ENCODE assay signal across 4 fruit fly cellular contexts in genomic region chr3R:26714109-26714576, dm6.
TF ChIP-seq lines count a peak whose summit lies in the region.

amon (minus strand) TSS chr3R:26714159.

TF ChIP-seq in whole organism, adult, 20 proteins besides CTCF, POLR2A, EP300 and RAD21 (continued from another document):
- TF ChIP-seq Mnt (GFP tag; optimal IDR thresholded peaks at IDR 0.05; lab: Kevin White, UChicago) (peak; percentile 91), CG1620 (GFP tag; optimal IDR thresholded peaks at IDR 0.05; lab: Kevin White, UChicago) (peak; percentile 86)

TF ChIP-seq in whole organism, embryonic, 481 proteins besides CTCF, POLR2A, EP300 and RAD21 (continued from another document and continues in another):
- TF ChIP-seq sim (GFP tag; IDR thresholded peaks at IDR 0.05; lab: Robert Waterston, UW) (peak; percentile 79; the same call in 1 of the 2 replicates), ham (GFP tag; IDR thresholded peaks at IDR 0.05; lab: Robert Waterston, UW) (peak; percentile 97), h (optimal IDR thresholded peaks at IDR 0.05; lab: Kevin White, UChicago) (no peak), CG14860 (GFP tag; IDR thresholded peaks at IDR 0.05; lab: Robert Waterston, UW; ENCODE audit: partially characterized antibody) (no peak), Xrp1 (GFP tag; IDR thresholded peaks at IDR 0.05; lab: Robert Waterston, UW) (peak; percentile 97), crol (GFP tag; IDR thresholded peaks at IDR 0.05; lab: Robert Waterston, UW) (peak; percentile 80), B-H2 (GFP tag; optimal IDR thresholded peaks at IDR 0.05; lab: Kevin White, UChicago) (peak; percentile 99), CG34376 (GFP tag; optimal IDR thresholded peaks at IDR 0.05; lab: Kevin White, UChicago) (peak; percentile 100), trh (GFP tag; optimal IDR thresholded peaks at IDR 0.05; lab: Kevin White, UChicago) (peak; percentile 92), emc (GFP tag; optimal IDR thresholded peaks at IDR 0.05; lab: Kevin White, UChicago) (peak; percentile 99), ind (GFP tag; optimal IDR thresholded peaks at IDR 0.05; lab: Kevin White, UChicago) (peak; percentile 99), Dbx (GFP tag; IDR thresholded peaks at IDR 0.05; lab: Robert Waterston, UW) (peak; percentile 100), CG3163 (GFP tag; optimal IDR thresholded peaks at IDR 0.05; lab: Kevin White, UChicago) (peak; percentile 92), Dll (GFP tag; IDR thresholded peaks at IDR 0.05; lab: Robert Waterston, UW; ENCODE audit: partially characterized antibody) (no peak), peb (GFP tag; IDR thresholded peaks at IDR 0.05; lab: Robert Waterston, UW) (peak; percentile 96), Spps (tag; optimal IDR thresholded peaks at IDR 0.05; lab: Kevin White, UChicago) (peak; percentile 65), cas (GFP tag; IDR thresholded peaks at IDR 0.05; lab: Robert Waterston, UW) (peak; percentile 98), kah (GFP tag; optimal IDR thresholded peaks at IDR 0.05; lab: Kevin White, UChicago) (peak; percentile 90), CG30403 (GFP tag; optimal IDR thresholded peaks at IDR 0.05; lab: Kevin White, UChicago) (peak; percentile 99), Atf3 (GFP tag; optimal IDR thresholded peaks at IDR 0.05; lab: Kevin White, UChicago) (peak; percentile 96), CG5953 (GFP tag; IDR thresholded peaks at IDR 0.05; lab: Robert Waterston, UW) (peak; percentile 97), hkb (optimal IDR thresholded peaks at IDR 0.05; lab: Kevin White, UChicago) (no peak), hkb (GFP tag; IDR thresholded peaks at IDR 0.05; lab: Robert Waterston, UW) (peak; percentile 99), onecut (GFP tag; IDR thresholded peaks at IDR 0.05; lab: Robert Waterston, UW) (peak; percentile 96), sug (tag; optimal IDR thresholded peaks at IDR 0.05; lab: Kevin White, UChicago) (peak; percentile 98), CG6254 (GFP tag; optimal IDR thresholded peaks at IDR 0.05; lab: Kevin White, UChicago) (peak; percentile 88), H15 (GFP tag; IDR thresholded peaks at IDR 0.05; lab: Robert Waterston, UW) (peak; percentile 98), mirr (GFP tag; optimal IDR thresholded peaks at IDR 0.05; lab: Kevin White, UChicago) (peak; percentile 99), CG12659 (GFP tag; optimal IDR thresholded peaks at IDR 0.05; lab: Kevin White, UChicago) (peak; percentile 99), CG31388 (GFP tag; optimal IDR thresholded peaks at IDR 0.05; lab: Kevin White, UChicago) (peak; percentile 94), Dek (tag; optimal IDR thresholded peaks at IDR 0.05; lab: Kevin White, UChicago) (peak; percentile 99), zfh1 (GFP tag; IDR thresholded peaks at IDR 0.05; lab: Robert Waterston, UW) (peak; percentile 98), vvl (GFP tag; IDR thresholded peaks at IDR 0.05; lab: Robert Waterston, UW) (peak; percentile 99), CG15601 (tag; optimal IDR thresholded peaks at IDR 0.05; lab: Kevin White, UChicago) (peak; percentile 88), jumu (GFP tag; optimal IDR thresholded peaks at IDR 0.05; lab: Kevin White, UChicago) (peak; percentile 99), ERR (GFP tag; optimal IDR thresholded peaks at IDR 0.05; lab: Kevin White, UChicago) (peak; percentile 98), CG7271 (tag; optimal IDR thresholded peaks at IDR 0.05; lab: Kevin White, UChicago) (peak; percentile 63), Med (GFP tag; lab: Kevin White, UChicago) (peak; percentile 100), Atf6 (GFP tag; IDR thresholded peaks at IDR 0.05; lab: Robert Waterston, UW) (peak; percentile 99), CG3838 (GFP tag; optimal IDR thresholded peaks at IDR 0.05; lab: Kevin White, UChicago) (peak; percentile 93), CG18599 (GFP tag; optimal IDR thresholded peaks at IDR 0.05; lab: Kevin White, UChicago) (peak; percentile 100), ash1 (GFP tag; optimal IDR thresholded peaks at IDR 0.05; lab: Kevin White, UChicago) (peak; percentile 96), Trl (optimal IDR thresholded peaks at IDR 0.05; lab: Kevin White, UChicago) (no peak), Trl (GFP tag; optimal IDR thresholded peaks at IDR 0.05; lab: Kevin White, UChicago) (peak; percentile 99)

TF ChIP-seq in whole organism, prepupa, 60 proteins besides CTCF, POLR2A, EP300 and RAD21 (continued from another document):
- TF ChIP-seq CG6163 (GFP tag; IDR thresholded peaks at IDR 0.05; lab: Robert Waterston, UW) = peak; percentile 98
- peak; percentile 94 for TF ChIP-seq achi (GFP tag; optimal IDR thresholded peaks at IDR 0.05; lab: Kevin White, UChicago)
- TF ChIP-seq Hr39 (GFP tag; optimal IDR thresholded peaks at IDR 0.05; lab: Kevin White, UChicago) = peak; percentile 96
- TF ChIP-seq CG4318 (GFP tag; optimal IDR thresholded peaks at IDR 0.05; lab: Kevin White, UChicago) = peak; percentile 95
- peak; percentile 97 for TF ChIP-seq CG11902 (GFP tag; optimal IDR thresholded peaks at IDR 0.05; lab: Kevin White, UChicago)
- TF ChIP-seq spab (GFP tag; optimal IDR thresholded peaks at IDR 0.05; lab: Kevin White, UChicago) = peak; percentile 96
- peak; percentile 86 to 96 for TF ChIP-seq salr (GFP tag; optimal IDR thresholded peaks at IDR 0.05; lab: Kevin White, UChicago)
- TF ChIP-seq CG3919 (GFP tag; optimal IDR thresholded peaks at IDR 0.05; lab: Kevin White, UChicago) = peak; percentile 97
- TF ChIP-seq esn (GFP tag; optimal IDR thresholded peaks at IDR 0.05; lab: Kevin White, UChicago) = peak; percentile 95
- peak; percentile 96 for TF ChIP-seq CG32006 (GFP tag; optimal IDR thresholded peaks at IDR 0.05; lab: Kevin White, UChicago)
- peak; percentile 95 for TF ChIP-seq Met (GFP tag; optimal IDR thresholded peaks at IDR 0.05; lab: Kevin White, UChicago)
- TF ChIP-seq CG7368 (GFP tag; optimal IDR thresholded peaks at IDR 0.05; lab: Kevin White, UChicago) = peak; percentile 97
- peak; percentile 97 for TF ChIP-seq CG6792 (GFP tag; optimal IDR thresholded peaks at IDR 0.05; lab: Kevin White, UChicago)
- TF ChIP-seq CG6276 (GFP tag; optimal IDR thresholded peaks at IDR 0.05; lab: Kevin White, UChicago) = peak; percentile 95
- peak; percentile 96 for TF ChIP-seq lz (GFP tag; optimal IDR thresholded peaks at IDR 0.05; lab: Kevin White, UChicago)
- peak; percentile 92 for TF ChIP-seq Smox (GFP tag; optimal IDR thresholded peaks at IDR 0.05; lab: Kevin White, UChicago)
- TF ChIP-seq Eip78C (GFP tag; lab: Kevin White, UChicago) = peak; percentile 98
- TF ChIP-seq Blimp-1 (GFP tag; optimal IDR thresholded peaks at IDR 0.05; lab: Kevin White, UChicago) = peak; percentile 78
- TF ChIP-seq cyc (GFP tag; optimal IDR thresholded peaks at IDR 0.05; lab: Kevin White, UChicago) = peak; percentile 97
- peak; percentile 95 for TF ChIP-seq CG8119 (GFP tag; IDR thresholded peaks at IDR 0.05; lab: Robert Waterston, UW)
- peak; percentile 96 for TF ChIP-seq CG3032 (tag; optimal IDR thresholded peaks at IDR 0.05; lab: Kevin White, UChicago)
- peak; percentile 90 for TF ChIP-seq vri (GFP tag; optimal IDR thresholded peaks at IDR 0.05; lab: Kevin White, UChicago)
- TF ChIP-seq CG31627 (GFP tag; optimal IDR thresholded peaks at IDR 0.05; lab: Kevin White, UChicago) = peak; percentile 96
- TF ChIP-seq Sox102F (GFP tag; optimal IDR thresholded peaks at IDR 0.05; lab: Kevin White, UChicago) = peak; percentile 93
- peak; percentile 95 for TF ChIP-seq acj6 (GFP tag; optimal IDR thresholded peaks at IDR 0.05; lab: Kevin White, UChicago)
- peak; percentile 91 for TF ChIP-seq CG8632 (GFP tag; optimal IDR thresholded peaks at IDR 0.05; lab: Kevin White, UChicago)
- TF ChIP-seq CG11762 (GFP tag; optimal IDR thresholded peaks at IDR 0.05; lab: Kevin White, UChicago; ENCODE audit: insufficient read depth) = peak; percentile 94
- peak; percentile 95 for TF ChIP-seq net (GFP tag; optimal IDR thresholded peaks at IDR 0.05; lab: Kevin White, UChicago)
- TF ChIP-seq Ets21C (GFP tag; optimal IDR thresholded peaks at IDR 0.05; lab: Kevin White, UChicago) = peak; percentile 95
- peak; percentile 90 for TF ChIP-seq CG6854 (GFP tag; optimal IDR thresholded peaks at IDR 0.05; lab: Kevin White, UChicago)
- peak; percentile 96 for TF ChIP-seq CG15336 (GFP tag; IDR thresholded peaks at IDR 0.05; lab: Robert Waterston, UW)
- peak; percentile 97 for TF ChIP-seq Gug (GFP tag; IDR thresholded peaks at IDR 0.05; lab: Robert Waterston, UW)
- TF ChIP-seq eg (GFP tag; IDR thresholded peaks at IDR 0.05; lab: Robert Waterston, UW) = peak; percentile 99
- peak; percentile 97 for TF ChIP-seq CG10631 (GFP tag; optimal IDR thresholded peaks at IDR 0.05; lab: Kevin White, UChicago)
- peak; percentile 89 for TF ChIP-seq fkh (GFP tag; optimal IDR thresholded peaks at IDR 0.05; lab: Kevin White, UChicago)
- TF ChIP-seq dac (GFP tag; optimal IDR thresholded peaks at IDR 0.05; lab: Kevin White, UChicago) = peak; percentile 96
- peak; percentile 88 for TF ChIP-seq Lpt (GFP tag; optimal IDR thresholded peaks at IDR 0.05; lab: Kevin White, UChicago)
- peak; percentile 94 for TF ChIP-seq CG6808 (GFP tag; optimal IDR thresholded peaks at IDR 0.05; lab: Kevin White, UChicago)
- peak; percentile 97 for TF ChIP-seq CG1621 (tag; optimal IDR thresholded peaks at IDR 0.05; lab: Kevin White, UChicago)
- TF ChIP-seq fd59A (GFP tag; optimal IDR thresholded peaks at IDR 0.05; lab: Kevin White, UChicago) = peak; percentile 93
- peak; percentile 94 for TF ChIP-seq Sox15 (GFP tag; optimal IDR thresholded peaks at IDR 0.05; lab: Kevin White, UChicago)
TF ChIP-seq in whole organism, prepupa: peak in this region for 60.

TF ChIP-seq in whole organism, wandering third instar larva, 38 proteins besides CTCF, POLR2A, EP300 and RAD21 (continued from another document):
- peak; percentile 93 for TF ChIP-seq OdsH (GFP tag; optimal IDR thresholded peaks at IDR 0.05; lab: Kevin White, UChicago)
- TF ChIP-seq sv (GFP tag; optimal IDR thresholded peaks at IDR 0.05; lab: Kevin White, UChicago) = peak; percentile 98
- TF ChIP-seq CG32264 (GFP tag; optimal IDR thresholded peaks at IDR 0.05; lab: Kevin White, UChicago) = peak; percentile 81
- TF ChIP-seq br (GFP tag; optimal IDR thresholded peaks at IDR 0.05; lab: Kevin White, UChicago) = peak; percentile 95
- TF ChIP-seq rgr (GFP tag; optimal IDR thresholded peaks at IDR 0.05; lab: Kevin White, UChicago) = peak; percentile 95
- peak; percentile 47 to 97 for TF ChIP-seq foxo (GFP tag; optimal IDR thresholded peaks at IDR 0.05; lab: Kevin White, UChicago)
- TF ChIP-seq Vsx2 (GFP tag; optimal IDR thresholded peaks at IDR 0.05; lab: Kevin White, UChicago; ENCODE audit: partially characterized antibody) = no peak
- TF ChIP-seq psq (GFP tag; optimal IDR thresholded peaks at IDR 0.05; lab: Kevin White, UChicago) = peak; percentile 88
- no peak for TF ChIP-seq Myc (optimal IDR thresholded peaks at IDR 0.05; lab: Kevin White, UChicago)
- peak; percentile 96 for TF ChIP-seq h (GFP tag; optimal IDR thresholded peaks at IDR 0.05; lab: Kevin White, UChicago)
- TF ChIP-seq sage (GFP tag; optimal IDR thresholded peaks at IDR 0.05; lab: Kevin White, UChicago) = peak; percentile 73
- peak; percentile 89 for TF ChIP-seq CG9705 (GFP tag; optimal IDR thresholded peaks at IDR 0.05; lab: Kevin White, UChicago)
- no peak for TF ChIP-seq CrebA (GFP tag; optimal IDR thresholded peaks at IDR 0.05; lab: Kevin White, UChicago; ENCODE audit: borderline replicate concordance)
- no peak for TF ChIP-seq N (GFP tag; optimal IDR thresholded peaks at IDR 0.05; lab: Kevin White, UChicago)
- TF ChIP-seq lola (GFP tag; optimal IDR thresholded peaks at IDR 0.05; lab: Kevin White, UChicago) = no peak
